Worm (Caenorhabditis elegans): ENCODE measurements around the gene Y73B6BL.289.
"Not testable (repeated sequence)": the region's sequence is repeated elsewhere in the genome, so short reads cannot be mapped to it uniquely, and the experiment has no call there.

Gene Y73B6BL.289

DNA sequence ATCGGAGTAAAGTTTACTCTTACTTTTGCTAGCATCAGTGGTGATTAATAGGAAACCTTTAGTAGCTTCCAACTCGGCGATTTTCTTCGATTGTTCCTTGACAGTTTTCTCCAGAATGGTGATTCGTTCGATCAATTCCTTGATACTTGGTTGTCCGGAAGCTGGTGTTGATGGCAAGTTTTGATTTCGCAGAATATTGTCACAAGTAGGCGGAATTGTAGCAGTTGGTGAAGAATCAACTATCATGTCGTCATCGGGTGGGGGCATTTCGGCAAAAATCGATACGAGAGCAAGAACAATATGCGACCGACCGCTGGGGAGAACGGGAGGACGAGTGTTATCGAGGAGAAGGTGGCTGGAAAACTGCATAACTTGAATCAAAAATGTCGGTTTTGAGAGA, at the start of gene Y73B6BL.289:
TSS of gene Y73B6BL.289 (plus strand) at position 301 of the 400 bp plus-strand sequence.
- TF ChIP-seq unc-62 (GFP tag; optimal IDR thresholded peaks at IDR 0.05): not testable (repeated sequence)

ce11 chrIV:6298253-6298652, 49.1 kb upstream of the Y73B6BL.289 start, which contains the start of gene srv-27:
Gene srv-27, minus strand, starts transcription at chrIV:6298353.
- TF ChIP-seq unc-62 (GFP tag; optimal IDR thresholded peaks at IDR 0.05): no peak

- TF ChIP-seq unc-62 (GFP tag; optimal IDR thresholded peaks at IDR 0.05): no peak
These were observed 47.8 kb upstream of the Y73B6BL.289 start for ce11 chrIV:6299523-6299922.

DNA sequence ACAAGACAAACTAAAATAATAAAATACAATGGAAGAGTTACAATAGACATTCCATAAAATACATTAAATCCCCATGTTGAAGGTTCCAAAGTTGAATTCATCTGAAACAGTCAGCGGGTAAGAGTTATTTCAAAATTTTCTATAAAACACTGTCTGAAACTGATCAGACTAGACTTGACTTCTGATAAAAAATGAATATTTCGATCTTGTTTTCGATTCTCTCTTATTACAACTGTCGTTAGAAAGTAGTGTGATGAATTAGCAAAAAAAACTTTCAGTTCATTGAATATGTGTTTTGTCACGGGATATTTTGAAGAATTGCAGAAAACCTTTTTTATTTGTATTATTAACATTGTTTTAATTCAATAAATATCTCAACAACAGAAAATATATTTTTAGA, 45.5 kb upstream of the Y73B6BL.289 start, which contains the start of gene srv-26:
TSS of gene srv-26 (minus strand) at position 101 of the 400 bp plus-strand sequence.
- no peak for TF ChIP-seq unc-62 (GFP tag; optimal IDR thresholded peaks at IDR 0.05)

- no peak for TF ChIP-seq unc-62 (GFP tag; optimal IDR thresholded peaks at IDR 0.05)
These were observed 43.7 kb upstream of the Y73B6BL.289 start, which contains the start of gene srv-25 for ce11 chrIV:6303642-6304041. Gene srv-25, minus strand, starts transcription at chrIV:6303742.

DNA sequence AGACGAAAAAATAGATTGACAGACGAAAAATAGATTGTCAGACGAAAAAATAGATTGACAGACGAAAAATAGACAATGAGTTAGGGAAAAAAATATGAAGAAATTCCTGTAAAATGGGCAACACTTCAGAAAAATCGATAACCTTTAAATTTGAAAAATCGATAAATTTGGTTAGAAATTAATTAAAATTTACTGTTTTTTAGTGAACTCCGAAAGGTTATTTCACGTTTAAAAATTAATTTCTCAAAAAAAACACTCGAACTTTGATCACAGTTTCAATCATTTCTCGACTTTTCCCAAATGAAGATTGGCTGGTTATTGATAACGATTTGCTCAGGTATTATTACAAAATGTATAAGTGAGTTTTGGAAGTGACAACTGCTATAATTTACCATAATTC, 39.9 kb upstream of the Y73B6BL.289 start, which contains the start of gene csp-2:
TSS of gene csp-2 (plus strand) at position 301 of the 400 bp plus-strand sequence.
- TF ChIP-seq unc-62 (GFP tag; optimal IDR thresholded peaks at IDR 0.05): no peak

DNA sequence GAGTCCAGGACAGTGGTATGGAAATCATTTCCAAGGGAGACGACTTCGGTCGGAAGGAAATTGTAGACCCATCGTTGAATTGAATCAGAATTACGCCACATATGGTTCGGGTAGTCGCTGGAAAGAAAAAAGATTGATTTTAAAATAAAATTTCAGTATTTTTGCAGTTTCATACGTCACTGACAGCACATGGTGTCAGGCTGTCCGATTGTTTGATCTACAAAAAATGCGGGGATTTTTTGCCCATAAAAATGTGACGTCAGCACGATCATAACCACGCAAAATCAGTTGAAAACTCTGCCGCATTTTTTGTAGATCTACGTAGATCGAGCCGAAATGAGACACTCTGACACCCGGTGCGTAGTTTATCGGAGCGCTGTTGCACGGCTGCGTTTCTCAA, 30.0 kb upstream of the Y73B6BL.289 start, which contains the start of gene Y73B6BL.12:
TSS of gene Y73B6BL.12 (minus strand) at position 101 of the 400 bp plus-strand sequence.
- not testable (repeated sequence) for TF ChIP-seq unc-62 (GFP tag; optimal IDR thresholded peaks at IDR 0.05)

DNA sequence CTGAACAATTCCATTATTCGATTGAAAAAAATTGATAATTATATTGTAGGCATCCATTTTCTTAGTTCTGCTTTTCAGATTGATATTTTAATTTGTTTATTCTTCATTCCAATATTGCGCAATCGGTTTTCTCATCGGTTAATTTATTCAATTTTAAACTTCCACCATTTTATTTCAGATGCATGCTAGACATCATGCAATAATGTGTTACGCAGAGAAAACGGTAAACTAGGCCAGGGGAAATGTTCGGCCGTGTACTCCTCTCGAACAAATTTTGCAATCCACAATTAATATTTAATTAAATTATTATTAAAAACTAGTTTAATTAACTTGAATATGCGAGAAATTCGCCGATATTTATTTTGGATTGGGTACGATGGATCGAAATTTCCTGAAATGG, 25.6 kb upstream of the Y73B6BL.289 start, which contains the start of gene Y73B6BL.29:
TSS of gene Y73B6BL.29 (plus strand) at position 263 of the 400 bp plus-strand sequence.
- TF ChIP-seq unc-62 (GFP tag; optimal IDR thresholded peaks at IDR 0.05): no peak

ce11 chrIV:6323654-6324224, 23.6 kb upstream of the Y73B6BL.289 start, which contains the start of gene sqd-1:
Gene sqd-1, plus strand, starts transcription at chrIV:6324174.
- TF ChIP-seq unc-62 (GFP tag; optimal IDR thresholded peaks at IDR 0.05): no peak

- no peak for TF ChIP-seq unc-62 (GFP tag; optimal IDR thresholded peaks at IDR 0.05)
These were observed 21.5 kb upstream of the Y73B6BL.289 start for ce11 chrIV:6325772-6326171.

DNA sequence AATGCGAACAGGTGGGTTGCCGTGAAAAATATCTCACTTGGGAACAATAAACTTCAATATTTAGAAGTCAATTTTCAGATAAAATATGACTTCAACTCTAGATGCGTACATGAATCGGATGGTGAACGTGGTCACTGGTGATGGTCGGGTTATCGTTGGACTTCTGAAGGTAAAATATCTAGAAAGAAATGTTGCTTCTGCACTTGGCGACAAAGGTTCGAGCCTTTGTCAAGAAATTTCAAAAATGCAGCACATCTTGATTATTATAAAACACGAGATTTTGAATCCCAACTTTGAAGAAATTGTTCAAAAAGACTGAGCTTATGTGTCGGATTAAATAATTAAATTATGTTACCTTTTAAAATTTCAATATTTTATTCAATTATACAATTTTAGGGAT, 20.9 kb upstream of the Y73B6BL.289 start, which contains the start of gene lsm-8:
TSS of gene lsm-8 (plus strand) at position 79 of the 400 bp plus-strand sequence.
- no peak for TF ChIP-seq unc-62 (GFP tag; optimal IDR thresholded peaks at IDR 0.05)

DNA sequence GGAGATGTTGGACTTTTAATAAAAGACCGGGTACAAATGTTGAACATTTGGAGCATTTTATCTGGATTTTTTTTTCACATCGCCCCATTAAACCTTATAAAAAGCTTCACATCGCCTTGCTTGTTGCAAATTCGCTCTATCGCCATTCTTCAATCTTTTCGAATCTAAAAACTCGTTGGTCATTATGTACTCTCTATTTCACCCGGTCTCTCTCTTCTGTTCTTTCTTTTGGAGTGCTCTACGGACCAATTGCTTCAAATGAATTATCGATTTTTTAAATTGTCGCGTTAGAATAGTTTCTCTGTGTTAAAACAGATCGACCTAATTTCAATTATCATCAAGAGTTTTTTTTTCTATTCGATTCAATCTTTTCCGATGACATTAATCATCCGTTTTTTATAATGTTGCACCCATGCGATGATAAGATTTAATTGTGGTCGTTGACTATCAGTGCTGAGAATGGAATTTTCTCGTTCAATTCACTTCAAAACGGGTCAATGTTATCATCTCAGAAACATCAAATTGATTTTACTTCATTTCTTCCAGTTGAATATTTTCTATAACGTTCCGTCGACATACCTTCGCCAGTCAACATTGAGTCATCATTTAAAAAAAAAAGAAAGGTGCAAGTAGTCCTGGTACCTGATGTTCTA, 19.8 kb upstream of the Y73B6BL.289 start:
- no peak for TF ChIP-seq unc-62 (GFP tag; optimal IDR thresholded peaks at IDR 0.05)

- TF ChIP-seq unc-62 (GFP tag; optimal IDR thresholded peaks at IDR 0.05): no peak
These were observed 19.1 kb upstream of the Y73B6BL.289 start for ce11 chrIV:6328198-6328597.

DNA sequence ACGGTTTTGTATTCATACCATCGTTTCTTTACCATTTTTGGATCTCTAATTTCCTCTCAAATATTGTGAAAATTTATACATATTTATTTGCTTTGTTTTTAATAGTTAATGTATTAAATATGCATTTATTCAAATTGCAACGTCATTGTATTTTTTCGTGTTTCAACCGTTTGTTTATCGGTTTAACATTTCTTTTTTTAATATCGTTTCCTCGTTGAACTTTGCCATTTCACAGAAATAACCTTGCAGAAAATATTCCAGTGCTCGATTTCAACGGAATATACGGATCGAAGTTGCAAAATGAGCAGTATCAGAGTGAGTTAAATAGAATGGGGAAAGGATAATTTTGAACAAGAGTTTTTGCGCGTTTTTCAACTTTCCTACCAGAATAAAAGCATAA, 18.0 kb upstream of the Y73B6BL.289 start, which contains the start of gene seu-1:
TSS of gene seu-1 (plus strand) at position 301 of the 400 bp plus-strand sequence.
- TF ChIP-seq unc-62 (GFP tag; optimal IDR thresholded peaks at IDR 0.05): no peak

DNA sequence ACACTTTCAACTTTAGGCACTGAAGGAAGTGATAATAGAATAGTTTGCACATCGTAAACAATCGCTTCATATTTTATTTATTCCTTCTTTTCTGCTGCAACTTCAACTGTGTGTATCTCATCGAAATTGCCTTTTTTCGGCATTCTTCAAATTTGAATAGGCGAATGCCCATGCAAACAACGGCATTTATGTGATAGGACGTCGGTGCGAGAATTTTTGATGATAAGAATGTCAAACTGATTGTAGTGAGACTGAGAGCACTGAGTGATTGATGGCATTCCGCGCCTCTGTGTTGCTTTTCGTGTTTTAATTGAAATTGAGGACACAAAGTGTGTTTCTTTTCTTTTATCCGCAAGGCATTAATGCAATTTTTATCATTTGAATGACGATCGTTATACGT, 16.5 kb upstream of the Y73B6BL.289 start:
- no peak for TF ChIP-seq unc-62 (GFP tag; optimal IDR thresholded peaks at IDR 0.05)

- TF ChIP-seq unc-62 (GFP tag; optimal IDR thresholded peaks at IDR 0.05): no peak
These were observed 13.4 kb upstream of the Y73B6BL.289 start, which contains the start of gene blos-2 for ce11 chrIV:6333915-6334314. Gene blos-2, plus strand, starts transcription at chrIV:6334215.

DNA sequence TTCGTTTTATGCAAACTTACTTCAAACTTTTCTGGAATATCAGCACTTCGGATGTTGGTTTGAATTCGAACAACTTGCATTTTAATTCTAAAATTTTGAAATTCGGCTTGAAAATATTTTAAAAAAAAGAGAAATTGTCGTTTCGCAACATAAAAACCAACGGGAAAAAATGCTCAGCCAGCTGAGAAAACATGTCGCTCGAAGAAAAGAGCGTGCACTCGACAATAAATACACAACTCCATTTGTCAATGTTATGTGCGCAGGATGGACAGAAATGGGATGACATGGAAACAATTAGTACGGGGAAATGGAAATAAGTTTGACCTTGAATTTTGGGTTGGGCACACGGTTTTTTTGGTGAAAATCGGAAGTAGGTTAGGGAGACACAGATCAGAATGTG, 11.4 kb upstream of the Y73B6BL.289 start, which contains the start of gene mif-4:
TSS of gene mif-4 (minus strand) at position 87 of the 400 bp plus-strand sequence.
- TF ChIP-seq unc-62 (GFP tag; optimal IDR thresholded peaks at IDR 0.05): no peak
